Fruit fly (Drosophila melanogaster) whole organism, embryonic: ENCODE data around the gene HBS1.

ENCODE experiments used
- ATbp ChIP-seq: fragments of 200-800 bp; sonication (Bioruptor generic); optimal IDR thresholded peaks from 2 replicates; lab custom pipeline; 2017; ENCODE audit warnings: missing biosample characterization, mild to moderate bottlenecking, missing genetic modification characterization, missing genetic modification reagents
- Bgb ChIP-seq: fragments of 200-800 bp; sonication (Bioruptor generic); IDR thresholded peaks from 2 replicates; pipeline ENCODE4 v1.3.6; 2022; ENCODE audit warnings: missing biosample characterization, missing genetic modification characterization; ENCODE audit not compliant: partially characterized antibody
- C15 ChIP-seq: fragments of 200-800 bp; sonication (Bioruptor generic); IDR thresholded peaks from 3 replicates; pipeline ENCODE4 v1.3.6; 2022; ENCODE audit warnings: missing biosample characterization, missing genetic modification characterization
- CG11398 ChIP-seq: fragments of 200-800 bp; sonication (Bioruptor generic); optimal IDR thresholded peaks from 2 replicates; lab custom pipeline; 2016; ENCODE audit warnings: missing biosample characterization, missing genetic modification characterization
- CG11696 ChIP-seq: fragments of 200-800 bp; sonication (Bioruptor generic); IDR thresholded peaks from 2 replicates; pipeline ENCODE4 v1.3.6; 2022; ENCODE audit warnings: missing biosample characterization, missing genetic modification characterization
- CG13624 ChIP-seq: fragments of 200-800 bp; sonication (Bioruptor generic); optimal IDR thresholded peaks from 2 replicates; lab custom pipeline; 2016; ENCODE audit warnings: missing biosample characterization, missing genetic modification characterization
- CG14014 ChIP-seq: fragments of 200-800 bp; sonication (Bioruptor generic); IDR thresholded peaks from 2 replicates; pipeline ENCODE4 v1.3.6; 2022; ENCODE audit warnings: missing biosample characterization, missing genetic modification characterization
- CG14667 ChIP-seq: fragments of 200-800 bp; sonication (Bioruptor generic); IDR thresholded peaks from 2 replicates; pipeline ENCODE4 v1.3.6; 2022; ENCODE audit warnings: missing biosample characterization, missing genetic modification characterization
- CG1529 ChIP-seq: fragments of 200-800 bp; sonication (Bioruptor generic); optimal IDR thresholded peaks from 3 replicates; lab custom pipeline; 2018; ENCODE audit warnings: missing biosample characterization, missing genetic modification characterization
- CG15696 ChIP-seq: fragments of 200-800 bp; sonication (Bioruptor generic); optimal IDR thresholded peaks from 2 replicates; lab custom pipeline; 2019; ENCODE audit warnings: missing biosample characterization, mild to moderate bottlenecking, missing genetic modification characterization, moderate library complexity
- CG17568 ChIP-seq: fragments of 200-800 bp; sonication (Bioruptor generic); optimal IDR thresholded peaks from 2 replicates; lab custom pipeline; 2018; ENCODE audit warnings: missing biosample characterization, mild to moderate bottlenecking, missing genetic modification characterization, moderate library complexity
- CG17612 ChIP-seq: fragments of 200-800 bp; sonication (Bioruptor generic); IDR thresholded peaks from 2 replicates; pipeline ENCODE4 v1.3.6; 2022; ENCODE audit warnings: missing biosample characterization, missing genetic modification characterization
- CG1792 ChIP-seq: fragments of 200-800 bp; sonication (Bioruptor generic); optimal IDR thresholded peaks from 2 replicates; lab custom pipeline; 2016; ENCODE audit warnings: missing biosample characterization, missing genetic modification characterization
- CG32532 ChIP-seq: fragments of 200-800 bp; sonication (Bioruptor generic); IDR thresholded peaks from 2 replicates; pipeline ENCODE4 v1.3.6; 2022; ENCODE audit warnings: missing biosample characterization, missing genetic modification characterization
- CG4854 ChIP-seq: fragments of 200-800 bp; sonication (Bioruptor generic); optimal IDR thresholded peaks from 2 replicates; lab custom pipeline; 2016; ENCODE audit warnings: missing biosample characterization, missing genetic modification characterization, inconsistent platforms
- CG8290 ChIP-seq, 3 experiments: fragments of 200-800 bp; sonication (Bioruptor generic); optimal IDR thresholded peaks; 2 replicates each; lab custom pipeline; 2016 to 2019; ENCODE audit warnings: missing biosample characterization in 3 of 3, missing genetic modification characterization in 3 of 3, mild to moderate bottlenecking in 2 of 3, moderate library complexity in 1 of 3
- D ChIP-seq, 2 experiments: fragments of 200-800 bp in 1 of 2; fragments of >200 bp in 1 of 2; sonication (Bioruptor generic) in 1 of 2; optimal IDR thresholded peaks; 2 replicates in 1 of 2; 3 replicates in 1 of 2; lab custom pipeline; 2017; ENCODE audit warnings: mild to moderate bottlenecking in 1 of 2, missing biosample characterization in 1 of 2, missing genetic modification characterization in 1 of 2, missing genetic modification reagents in 1 of 2
- Fer1 ChIP-seq: fragments of 200-800 bp; sonication (Bioruptor generic); optimal IDR thresholded peaks from 2 replicates; lab custom pipeline; 2017; ENCODE audit warnings: missing biosample characterization, mild to moderate bottlenecking, missing genetic modification characterization
- Hmx ChIP-seq: fragments of 200-800 bp; sonication (Bioruptor generic); optimal IDR thresholded peaks from 2 replicates; lab custom pipeline; 2016; ENCODE audit warnings: missing biosample characterization, missing genetic modification characterization
- Lhr ChIP-seq: fragments of 200-800 bp; sonication (Bioruptor generic); optimal IDR thresholded peaks from 3 replicates; lab custom pipeline; 2017; ENCODE audit warnings: mild to moderate bottlenecking, missing biosample characterization, missing genetic modification reagents, missing genetic modification characterization
- NC2β ChIP-seq: fragments of 200-800 bp; sonication (Bioruptor generic); optimal IDR thresholded peaks from 2 replicates; lab custom pipeline; 2016; ENCODE audit warnings: missing biosample characterization, missing genetic modification characterization
- Nf-YC ChIP-seq: fragments of 200-800 bp; optimal IDR thresholded peaks from 3 replicates; lab custom pipeline; 2019; ENCODE audit warnings: missing biosample characterization, mild to moderate bottlenecking, missing genetic modification characterization, moderate library complexity
- PHDP ChIP-seq: fragments of 200-800 bp; sonication (Bioruptor generic); optimal IDR thresholded peaks from 3 replicates; lab custom pipeline; 2018; ENCODE audit warnings: missing biosample characterization, mild to moderate bottlenecking, missing genetic modification characterization, moderate library complexity
- Six4 ChIP-seq: fragments of 200-800 bp; sonication (Bioruptor generic); optimal IDR thresholded peaks from 2 replicates; lab custom pipeline; 2016; ENCODE audit warnings: missing biosample characterization, missing genetic modification characterization
- Sry-β ChIP-seq: fragments of 200-800 bp; sonication (Bioruptor generic); optimal IDR thresholded peaks from 2 replicates; lab custom pipeline; 2018; ENCODE audit warnings: missing biosample characterization, mild to moderate bottlenecking, missing genetic modification characterization, moderate library complexity
- Sry-δ ChIP-seq: fragments of 200-800 bp; sonication (Bioruptor generic); optimal IDR thresholded peaks from 2 replicates; lab custom pipeline; 2016; ENCODE audit warnings: missing biosample characterization, missing genetic modification characterization
- Vsx1 ChIP-seq: fragments of 200-800 bp; sonication (Bioruptor generic); optimal IDR thresholded peaks from 2 replicates; lab custom pipeline; 2017; ENCODE audit warnings: missing biosample characterization, mild to moderate bottlenecking, missing genetic modification characterization, missing genetic modification reagents
- al ChIP-seq: fragments of 200-800 bp; sonication (Bioruptor generic); IDR thresholded peaks from 2 replicates; pipeline ENCODE4 v1.3.6; 2022; ENCODE audit warnings: missing biosample characterization, missing genetic modification characterization
- az2 ChIP-seq: fragments of 200-800 bp; sonication (Bioruptor generic); optimal IDR thresholded peaks from 3 replicates; lab custom pipeline; 2016; ENCODE audit warnings: missing biosample characterization, missing genetic modification characterization
- br ChIP-seq: fragments of >200 bp; optimal IDR thresholded peaks from 2 replicates; lab custom pipeline; 2017
- bsh ChIP-seq, 2 experiments: fragments of 200-800 bp; sonication (Bioruptor generic); optimal IDR thresholded peaks; 2 replicates each; lab custom pipeline; 2017 to 2018; ENCODE audit warnings: mild to moderate bottlenecking in 2 of 2, missing biosample characterization in 2 of 2, missing genetic modification characterization in 2 of 2, moderate library complexity in 1 of 2
- chn ChIP-seq: fragments of 200-800 bp; sonication (Bioruptor generic); optimal IDR thresholded peaks from 2 replicates; lab custom pipeline; 2016; ENCODE audit warnings: missing biosample characterization, missing genetic modification characterization
- crp ChIP-seq, 2 experiments: fragments of 200-800 bp; sonication (Bioruptor generic); optimal IDR thresholded peaks; 2 replicates in 1 of 2; 3 replicates in 1 of 2; lab custom pipeline; 2017; ENCODE audit warnings: missing biosample characterization in 2 of 2, missing genetic modification characterization in 2 of 2, mild to moderate bottlenecking in 1 of 2, moderate library complexity in 1 of 2
- ems ChIP-seq: fragments of 200-800 bp; sonication (Bioruptor generic); optimal IDR thresholded peaks from 3 replicates; lab custom pipeline; 2016; ENCODE audit warnings: missing biosample characterization, missing genetic modification characterization
- gcm ChIP-seq: fragments of 200-800 bp; sonication (Bioruptor generic); optimal IDR thresholded peaks from 2 replicates; lab custom pipeline; 2019; ENCODE audit warnings: missing biosample characterization, mild to moderate bottlenecking, missing genetic modification characterization, moderate library complexity
- gfzf ChIP-seq: fragments of 200-800 bp; sonication (Bioruptor generic); optimal IDR thresholded peaks from 2 replicates; lab custom pipeline; 2016; ENCODE audit warnings: missing biosample characterization, mild to moderate bottlenecking, missing genetic modification characterization, moderate library complexity
- grn ChIP-seq: fragments of 200-800 bp; sonication (Bioruptor generic); optimal IDR thresholded peaks from 3 replicates; lab custom pipeline; 2017; ENCODE audit warnings: missing biosample characterization, missing genetic modification characterization
- gsb ChIP-seq: fragments of 200-800 bp; sonication (Bioruptor generic); IDR thresholded peaks from 2 replicates; pipeline ENCODE4 v1.3.6; 2022; ENCODE audit warnings: missing biosample characterization, missing genetic modification characterization
- kay ChIP-seq: fragments of 200-800 bp; sonication (Bioruptor generic); optimal IDR thresholded peaks from 2 replicates; lab custom pipeline; 2016; ENCODE audit warnings: missing biosample characterization, missing genetic modification characterization
- lmd ChIP-seq: fragments of 200-800 bp; sonication (Bioruptor generic); IDR thresholded peaks from 2 replicates; pipeline ENCODE4 v1.3.6; 2022; ENCODE audit warnings: missing biosample characterization, missing genetic modification characterization
- mam ChIP-seq: fragments of 200-800 bp; sonication (Bioruptor generic); optimal IDR thresholded peaks from 3 replicates; lab custom pipeline; 2016; ENCODE audit warnings: missing biosample characterization, missing genetic modification characterization
- nerfin-1 ChIP-seq: fragments of 200-800 bp; sonication (Bioruptor generic); optimal IDR thresholded peaks from 3 replicates; lab custom pipeline; 2019; ENCODE audit warnings: missing biosample characterization, mild to moderate bottlenecking, missing genetic modification characterization, moderate library complexity
- pfk ChIP-seq: fragments of 200-800 bp; sonication (Bioruptor generic); optimal IDR thresholded peaks from 2 replicates; lab custom pipeline; 2018; ENCODE audit warnings: missing biosample characterization, mild to moderate bottlenecking, missing genetic modification characterization, moderate library complexity
- phol ChIP-seq: fragments of 200-800 bp; sonication (Bioruptor generic); optimal IDR thresholded peaks from 3 replicates; lab custom pipeline; 2018; ENCODE audit warnings: missing biosample characterization, mild to moderate bottlenecking, missing genetic modification characterization, moderate library complexity
- ranshi ChIP-seq: fragments of 200-800 bp; sonication (Bioruptor generic); IDR thresholded peaks from 2 replicates; pipeline ENCODE4 v1.3.6; 2022; ENCODE audit warnings: missing biosample characterization, missing genetic modification characterization
- sc ChIP-seq, 3 experiments: fragments of >200 bp in 2 of 3; fragments of 200-800 bp in 1 of 3; sonication (Bioruptor generic) in 1 of 3; optimal IDR thresholded peaks; 2 replicates in 2 of 3; 3 replicates in 1 of 3; lab custom pipeline; 2017; ENCODE audit warnings: mild to moderate bottlenecking in 1 of 3, missing biosample characterization in 1 of 3, missing genetic modification characterization in 1 of 3, missing genetic modification reagents in 1 of 3
- sisA ChIP-seq: fragments of 200-800 bp; sonication (Bioruptor generic); IDR thresholded peaks from 2 replicates; pipeline ENCODE4 v1.3.6; 2022; ENCODE audit warnings: missing biosample characterization, missing genetic modification characterization

HBS1 gene

DNA sequence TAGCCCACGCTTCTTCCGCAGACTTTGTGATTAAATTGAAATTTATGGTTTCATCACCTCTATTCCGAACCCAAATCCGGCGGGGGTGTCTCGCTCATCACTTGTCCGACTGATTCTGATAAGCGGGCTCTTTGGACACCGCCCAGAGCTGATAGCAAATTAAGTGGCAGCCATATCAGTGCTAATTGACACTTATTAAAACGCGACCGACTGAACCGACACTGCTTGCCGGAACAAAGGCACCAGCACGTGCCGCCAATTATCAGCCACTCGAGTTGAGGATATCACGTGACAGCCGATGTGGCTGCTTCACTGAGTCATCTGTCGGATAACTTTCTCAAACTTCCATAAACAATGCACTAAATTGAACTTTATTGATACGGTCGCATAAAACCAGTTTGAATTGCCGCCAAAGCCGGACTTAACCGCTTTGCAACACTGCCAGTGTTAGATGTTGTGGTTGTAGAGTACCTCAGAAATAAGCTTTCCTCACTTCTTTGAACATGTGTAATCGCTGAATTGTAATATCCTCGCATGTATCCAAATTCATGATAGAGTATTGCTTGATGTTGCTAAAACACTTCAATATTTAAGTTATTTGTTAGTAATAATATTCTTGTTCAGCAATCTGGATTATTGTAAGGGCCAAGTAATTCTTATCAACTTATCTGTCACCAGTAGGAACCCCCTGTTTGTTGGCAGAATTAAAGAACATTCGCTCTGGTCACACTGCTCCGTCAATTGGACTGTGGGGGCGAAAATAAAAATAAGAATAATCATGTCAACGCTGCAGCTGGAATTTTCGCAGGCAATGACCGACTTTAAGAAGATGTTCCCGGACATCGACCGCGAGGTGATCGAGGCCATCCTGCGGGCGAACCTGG is 8.3 kb downstream of the HBS1 start, which contains the start of gene CG12024 (continued):
- no peak for TF ChIP-seq CG17568 (GFP tag; lab: Kevin White, UChicago)
- peak; percentile 31 for TF ChIP-seq Six4 (GFP tag; lab: Kevin White, UChicago)
- TF ChIP-seq ATbp (GFP tag; lab: Kevin White, UChicago) = peak; percentile 19
- TF ChIP-seq br (lab: Kevin White, UChicago) = no peak
- peak in 1 of 2 experiments; percentile 61 for TF ChIP-seq bsh (GFP tag; optimal IDR thresholded peaks at IDR 0.05; lab: Kevin White, UChicago)
- peak; percentile 78 for TF ChIP-seq Fer1 (GFP tag; lab: Kevin White, UChicago)
- no peak for TF ChIP-seq CG11696 (GFP tag; lab: Robert Waterston, UW)
- no peak for TF ChIP-seq pfk (GFP tag; lab: Kevin White, UChicago)
- peak; percentile 86 for TF ChIP-seq gfzf (GFP tag; lab: Kevin White, UChicago)
- TF ChIP-seq Lhr (GFP tag; lab: Kevin White, UChicago) = peak; percentile 80
- peak; percentile 26 for TF ChIP-seq gcm (GFP tag; lab: Kevin White, UChicago)
- TF ChIP-seq kay (GFP tag; lab: Kevin White, UChicago) = peak; percentile 36
- no peak for TF ChIP-seq sc (optimal IDR thresholded peaks at IDR 0.05; lab: Kevin White, UChicago)
- TF ChIP-seq sc (GFP tag; optimal IDR thresholded peaks at IDR 0.05; lab: Kevin White, UChicago) = peak; percentile 9
- no peak for TF ChIP-seq C15
- peak; percentile 73 for TF ChIP-seq PHDP (tag; lab: Kevin White, UChicago)
- peak; percentile 42 for TF ChIP-seq CG8290 (GFP tag; optimal IDR thresholded peaks at IDR 0.05; lab: Kevin White, UChicago)
- TF ChIP-seq CG8290 (tag; optimal IDR thresholded peaks at IDR 0.05; lab: Kevin White, UChicago) = peak in 1 of 2 experiments; percentile 86
- no peak for TF ChIP-seq gsb (GFP tag; lab: Robert Waterston, UW)
- TF ChIP-seq crp (GFP tag; optimal IDR thresholded peaks at IDR 0.05; lab: Kevin White, UChicago) = peak in 1 of 2 experiments; percentile 66
- TF ChIP-seq az2 (GFP tag; lab: Kevin White, UChicago) = peak; percentile 72
- TF ChIP-seq Hmx (GFP tag; lab: Kevin White, UChicago) = no peak
- peak; percentile 71 for TF ChIP-seq Sry-δ (GFP tag; lab: Kevin White, UChicago)
- TF ChIP-seq CG4854 (GFP tag; lab: Kevin White, UChicago) = peak; percentile 70
- TF ChIP-seq D (optimal IDR thresholded peaks at IDR 0.05; lab: Kevin White, UChicago) = no peak
- TF ChIP-seq D (GFP tag; optimal IDR thresholded peaks at IDR 0.05; lab: Kevin White, UChicago) = peak; percentile 39
- no peak for TF ChIP-seq CG14667
- TF ChIP-seq nerfin-1 (tag; lab: Kevin White, UChicago) = peak; percentile 55
- TF ChIP-seq grn (GFP tag; lab: Kevin White, UChicago) = peak; percentile 69
- no peak for TF ChIP-seq CG1529 (GFP tag; lab: Kevin White, UChicago)
- peak; percentile 66; the same call in 1 of the 2 replicates for TF ChIP-seq CG14014 (GFP tag; lab: Robert Waterston, UW)
- TF ChIP-seq Bgb (GFP tag; lab: Robert Waterston, UW) = no peak
- peak; percentile 63 for TF ChIP-seq sisA (GFP tag; lab: Robert Waterston, UW)
- peak; percentile 70 for TF ChIP-seq chn (GFP tag; lab: Kevin White, UChicago)
- TF ChIP-seq CG13624 (GFP tag; lab: Kevin White, UChicago) = peak; percentile 74
- peak; percentile 73 for TF ChIP-seq Nf-YC
- peak; percentile 87 for TF ChIP-seq phol (tag; lab: Kevin White, UChicago)
- TF ChIP-seq Vsx1 = no peak
- TF ChIP-seq Sry-β (GFP tag; lab: Kevin White, UChicago) = peak; percentile 8
- TF ChIP-seq lmd (GFP tag; lab: Robert Waterston, UW) = peak; percentile 77
- peak; percentile 86 for TF ChIP-seq mam (GFP tag; lab: Kevin White, UChicago)
- peak; percentile 46 for TF ChIP-seq CG1792 (GFP tag; lab: Kevin White, UChicago)
- peak; percentile 70 for TF ChIP-seq CG15696 (tag; lab: Kevin White, UChicago)
- peak; percentile 76 for TF ChIP-seq CG32532 (GFP tag; lab: Robert Waterston, UW)
- TF ChIP-seq NC2β (GFP tag; lab: Kevin White, UChicago) = peak; percentile 80
- TF ChIP-seq CG11398 (GFP tag; lab: Kevin White, UChicago) = no peak
- TF ChIP-seq al (GFP tag; lab: Robert Waterston, UW) = peak; percentile 66
- peak; percentile 27; the same call in 1 of the 2 replicates for TF ChIP-seq CG17612
- no peak for TF ChIP-seq ranshi
- TF ChIP-seq ems (GFP tag; lab: Kevin White, UChicago) = peak; percentile 61
